Worm (Caenorhabditis elegans) whole organism, mixed stage, embryonic: ENCODE results near the gene ZC239.22.

Experiments
- bed-3 ChIP-seq: fragments of 200-800 bp; sonication (Bioruptor generic); optimal IDR thresholded peaks from 3 replicates; lab custom pipeline; 2018; ENCODE audit warnings: mild to moderate bottlenecking, missing genetic modification characterization, moderate library complexity, missing compliant biosample characterization
- blmp-1 ChIP-seq: fragments of 150-350 bp; optimal IDR thresholded peaks from 2 replicates; lab custom pipeline; 2014; ENCODE audit warnings: missing biosample characterization, missing genetic modification characterization
- ceh-39 ChIP-seq: fragments of 150-350 bp; optimal IDR thresholded peaks from 2 replicates; lab custom pipeline; 2014; ENCODE audit warnings: missing biosample characterization, missing genetic modification characterization
- ceh-43 ChIP-seq: fragments of 200-800 bp; sonication (Bioruptor generic); optimal IDR thresholded peaks from 2 replicates; lab custom pipeline; 2018; ENCODE audit warnings: mild to moderate bottlenecking, missing genetic modification characterization, moderate library complexity, missing compliant biosample characterization
- ces-1 ChIP-seq: fragments of 150-350 bp; optimal IDR thresholded peaks from 2 replicates; lab custom pipeline; 2014; ENCODE audit warnings: missing biosample characterization, missing genetic modification reagents, missing genetic modification characterization
- elt-1 ChIP-seq: sonication (generic microtip); optimal IDR thresholded peaks from 2 replicates; lab custom pipeline; 2017; ENCODE audit warnings: missing genetic modification characterization, mild to moderate bottlenecking, missing compliant biosample characterization, antibody characterized with exemption, moderate library complexity, borderline replicate concordance; ENCODE audit not compliant: insufficient read depth
- elt-3 ChIP-seq: fragments of 150-350 bp; optimal IDR thresholded peaks from 2 replicates; lab custom pipeline; 2014; ENCODE audit warnings: missing biosample characterization, missing genetic modification characterization
- ham-2 ChIP-seq: fragments of 200-800 bp; sonication (Bioruptor generic); optimal IDR thresholded peaks from 2 replicates; lab custom pipeline; 2018; ENCODE audit warnings: mild to moderate bottlenecking, missing genetic modification characterization, missing compliant biosample characterization
- hlh-1 ChIP-seq: fragments of 150-350 bp; optimal IDR thresholded peaks from 2 replicates; lab custom pipeline; 2014; ENCODE audit warnings: missing biosample characterization, missing genetic modification reagents, missing genetic modification characterization
- lin-13 ChIP-seq: fragments of 150-350 bp; optimal IDR thresholded peaks from 2 replicates; lab custom pipeline; 2014; ENCODE audit warnings: missing biosample characterization, missing genetic modification characterization
- lsy-2 ChIP-seq: fragments of 150-350 bp; optimal IDR thresholded peaks from 2 replicates; lab custom pipeline; 2014; ENCODE audit warnings: missing biosample characterization, missing genetic modification characterization
- mab-5 ChIP-seq: fragments of 150-350 bp; optimal IDR thresholded peaks from 2 replicates; lab custom pipeline; 2014; ENCODE audit warnings: missing biosample characterization, missing genetic modification characterization
- mls-2 ChIP-seq: sonication (generic microtip); optimal IDR thresholded peaks from 2 replicates; lab custom pipeline; 2016; ENCODE audit warnings: mild to moderate bottlenecking, missing genetic modification characterization, moderate library complexity, missing compliant biosample characterization
- nhr-12 ChIP-seq: fragments of 150-350 bp; optimal IDR thresholded peaks from 2 replicates; lab custom pipeline; 2014; ENCODE audit warnings: missing biosample characterization, missing genetic modification characterization
- nhr-2 ChIP-seq: fragments of 150-350 bp; optimal IDR thresholded peaks from 2 replicates; lab custom pipeline; 2014; ENCODE audit warnings: missing biosample characterization, missing genetic modification characterization
- nhr-237 ChIP-seq: fragments of 150-350 bp; optimal IDR thresholded peaks from 2 replicates; lab custom pipeline; 2014; ENCODE audit warnings: missing biosample characterization, missing genetic modification characterization
- nhr-28 ChIP-seq: fragments of 150-350 bp; optimal IDR thresholded peaks from 2 replicates; lab custom pipeline; 2014; ENCODE audit warnings: missing biosample characterization, missing genetic modification characterization
- nhr-76 ChIP-seq: sonication (generic microtip); optimal IDR thresholded peaks from 2 replicates; lab custom pipeline; 2017; ENCODE audit warnings: missing biosample characterization, missing genetic modification characterization
- sem-2 ChIP-seq: fragments of 200-800 bp; sonication (Bioruptor generic); optimal IDR thresholded peaks from 2 replicates; lab custom pipeline; 2018; ENCODE audit warnings: mild to moderate bottlenecking, missing genetic modification characterization, missing compliant biosample characterization
- sptf-1 ChIP-seq: sonication (generic microtip); optimal IDR thresholded peaks from 2 replicates; lab custom pipeline; 2017; ENCODE audit warnings: mild to moderate bottlenecking, missing genetic modification characterization, moderate library complexity, missing compliant biosample characterization
- tbx-8 ChIP-seq: fragments of 200-800 bp; sonication (Bioruptor generic); optimal IDR thresholded peaks from 2 replicates; lab custom pipeline; 2018; ENCODE audit warnings: mild to moderate bottlenecking, missing genetic modification characterization, moderate library complexity, missing compliant biosample characterization
- unc-120 ChIP-seq: sonication (generic microtip); optimal IDR thresholded peaks from 2 replicates; lab custom pipeline; 2017; ENCODE audit warnings: missing genetic modification characterization, missing compliant biosample characterization; ENCODE audit not compliant: poor library complexity, severe bottlenecking
- unc-39 ChIP-seq: fragments of 150-350 bp; optimal IDR thresholded peaks from 2 replicates; lab custom pipeline; 2014; ENCODE audit warnings: missing biosample characterization, missing genetic modification characterization
- unc-62 ChIP-seq: fragments of 150-350 bp; optimal IDR thresholded peaks from 2 replicates; lab custom pipeline; 2014; ENCODE audit warnings: missing biosample characterization, missing genetic modification reagents, missing genetic modification characterization
- zip-8 ChIP-seq: fragments of 150-350 bp; optimal IDR thresholded peaks from 2 replicates; lab custom pipeline; 2014; ENCODE audit warnings: missing biosample characterization, missing genetic modification characterization
- ztf-11 ChIP-seq: fragments of 150-350 bp; optimal IDR thresholded peaks from 2 replicates; lab custom pipeline; 2014; ENCODE audit warnings: missing biosample characterization, missing genetic modification characterization

The ZC239.22 gene

ce11 chrII:3234725-3235124 lies 14.1 kb upstream of the ZC239.22 start, which contains the start of gene C17F4.8:
C17F4.8 (minus strand) TSS chrII:3234825.
- TF ChIP-seq sem-2 (no peak), hlh-1 (tag; lab: Kevin White, UChicago) (no peak), unc-62 (GFP tag; lab: Kevin White, UChicago) (no peak), zip-8 (tag; lab: Kevin White, UChicago) (no peak), unc-120 (tag; lab: Kevin White, UChicago) (no peak), elt-3 (tag; lab: Kevin White, UChicago) (no peak), lin-13 (tag; lab: Kevin White, UChicago) (no peak), ceh-43 (GFP tag; lab: Kevin White, UChicago) (no peak), ces-1 (GFP tag; lab: Kevin White, UChicago) (no peak), ham-2 (GFP tag; lab: Kevin White, UChicago) (no peak), sptf-1 (tag; lab: Kevin White, UChicago) (no peak), nhr-237 (tag; lab: Kevin White, UChicago) (no peak), tbx-8 (GFP tag; lab: Kevin White, UChicago) (no peak), nhr-76 (tag; lab: Kevin White, UChicago) (no peak), nhr-28 (tag; lab: Kevin White, UChicago) (no peak), nhr-12 (tag; lab: Kevin White, UChicago) (no peak)

DNA sequence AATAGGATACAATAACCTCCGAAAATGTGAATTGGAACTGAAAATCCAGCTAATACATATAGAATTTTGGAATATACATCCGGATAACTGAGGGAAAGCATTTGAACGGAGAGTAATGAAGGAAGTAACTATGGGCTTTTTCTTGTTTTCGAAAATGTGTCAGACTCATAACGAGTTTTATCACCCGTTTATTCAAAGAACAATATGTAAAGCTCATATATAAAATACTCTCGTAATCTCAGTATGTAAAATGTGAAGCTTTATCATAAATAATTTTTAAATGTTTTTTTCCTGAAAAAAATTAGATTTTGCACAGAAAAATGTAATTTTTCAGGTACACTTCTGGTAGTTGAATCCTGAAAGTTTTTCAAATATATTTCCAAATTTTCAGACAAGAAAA lies 9.8 kb upstream of the ZC239.22 start, which contains the start of gene srh-297:
Gene srh-297 (minus strand): TSS at position 101 of the 400 bp plus-strand sequence.
- TF ChIP-seq nhr-12 (tag; lab: Kevin White, UChicago) = no peak

- TF ChIP-seq hlh-1 (tag; lab: Kevin White, UChicago) = no peak
Measured at ce11 chrII:3225780-3226179, 5.2 kb upstream of the ZC239.22 start, which contains the start of gene ZC239.17. ZC239.17 (minus strand) TSS chrII:3225880.

ce11 chrII:3225200-3225599 lies 4.6 kb upstream of the ZC239.22 start, which contains the start of gene ZC239.16:
ZC239.16 (minus strand) TSS chrII:3225319.
- TF ChIP-seq unc-39 (tag; lab: Kevin White, UChicago) (no peak), hlh-1 (tag; lab: Kevin White, UChicago) (no peak), sem-2 (no peak), nhr-237 (tag; lab: Kevin White, UChicago) (no peak), ceh-39 (tag; lab: Kevin White, UChicago) (no peak), sptf-1 (tag; lab: Kevin White, UChicago) (no peak), mls-2 (no peak), nhr-2 (tag; lab: Kevin White, UChicago) (no peak)

ce11 chrII:3224631-3225030 lies 4.0 kb upstream of the ZC239.22 start, which contains the start of gene ZC239.15:
ZC239.15 (minus strand) TSS chrII:3224731.
- TF ChIP-seq mab-5 (tag; lab: Kevin White, UChicago) = no peak
- TF ChIP-seq hlh-1 (tag; lab: Kevin White, UChicago) = no peak
- TF ChIP-seq lsy-2 (tag; lab: Kevin White, UChicago) = no peak
- no peak for TF ChIP-seq ceh-39 (tag; lab: Kevin White, UChicago)
- TF ChIP-seq blmp-1 = no peak
- TF ChIP-seq mls-2 = no peak
- no peak for TF ChIP-seq elt-1 (tag; lab: Kevin White, UChicago)
- no peak for TF ChIP-seq nhr-28 (tag; lab: Kevin White, UChicago)

DNA sequence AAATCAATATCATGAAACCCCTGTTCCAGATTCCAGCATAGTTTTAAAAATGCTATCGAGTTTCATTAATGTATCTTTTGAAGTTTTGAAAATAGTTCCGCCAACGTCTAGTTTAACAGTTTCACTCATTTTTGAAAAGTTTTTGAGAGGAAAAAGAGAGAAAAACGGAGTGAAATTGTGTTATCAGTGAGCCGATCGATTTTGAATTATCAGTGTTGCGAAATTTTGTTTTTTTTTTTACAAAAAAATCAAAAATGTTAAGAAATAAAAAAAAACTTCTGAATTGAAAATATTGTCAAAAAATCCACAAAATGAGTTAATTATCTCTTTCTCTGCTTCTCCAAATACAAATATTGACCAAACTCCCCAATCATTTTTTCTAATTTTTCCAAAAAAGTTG lies 2.1 kb upstream of the ZC239.22 start, which contains the start of gene ZC239.13:
Gene ZC239.13 (minus strand): TSS at position 154 of the 400 bp plus-strand sequence.
- no peak for TF ChIP-seq tbx-8 (GFP tag; lab: Kevin White, UChicago)
- no peak for TF ChIP-seq zip-8 (tag; lab: Kevin White, UChicago)
- no peak for TF ChIP-seq elt-3 (tag; lab: Kevin White, UChicago)
- no peak for TF ChIP-seq sem-2
- TF ChIP-seq hlh-1 (tag; lab: Kevin White, UChicago) = no peak
- TF ChIP-seq nhr-76 (tag; lab: Kevin White, UChicago) = no peak

ce11 chrII:3221730-3222129 lies 1.1 kb upstream of the ZC239.22 start, which contains the start of gene ZC239.14:
ZC239.14 (minus strand) TSS chrII:3222034.
- TF ChIP-seq nhr-237 (tag; lab: Kevin White, UChicago) = no peak
- TF ChIP-seq ces-1 (GFP tag; lab: Kevin White, UChicago) = no peak
- TF ChIP-seq ceh-39 (tag; lab: Kevin White, UChicago) = no peak
- TF ChIP-seq nhr-2 (tag; lab: Kevin White, UChicago) = no peak
- TF ChIP-seq bed-3 (GFP tag; lab: Kevin White, UChicago) = no peak
- no peak for TF ChIP-seq sptf-1 (tag; lab: Kevin White, UChicago)
- TF ChIP-seq ceh-43 (GFP tag; lab: Kevin White, UChicago) = no peak
- no peak for TF ChIP-seq nhr-28 (tag; lab: Kevin White, UChicago)
- no peak for TF ChIP-seq lin-13 (tag; lab: Kevin White, UChicago)
- TF ChIP-seq blmp-1 = no peak
- TF ChIP-seq elt-3 (tag; lab: Kevin White, UChicago) = no peak
- TF ChIP-seq elt-1 (tag; lab: Kevin White, UChicago) = no peak
- no peak for TF ChIP-seq ztf-11 (tag; lab: Kevin White, UChicago)
- TF ChIP-seq mls-2 = no peak
